Worm (Caenorhabditis elegans) whole organism, L1 larva: Measurements from ENCODE around the gene hil-3.

Experiments
- aha-1 ChIP-seq: fragments of 150-350 bp; optimal IDR thresholded peaks from 2 replicates; lab custom pipeline; 2014; ENCODE audit warnings: missing biosample characterization, missing genetic modification characterization
- jun-1 ChIP-seq: fragments of 150-350 bp; optimal IDR thresholded peaks from 2 replicates; lab custom pipeline; 2014; ENCODE audit warnings: missing biosample characterization, missing genetic modification reagents, missing genetic modification characterization
- lsy-2 ChIP-seq, 2 experiments: fragments of 150-350 bp; optimal IDR thresholded peaks; 2 replicates each; lab custom pipeline; 2014; ENCODE audit warnings: missing biosample characterization in 2 of 2, missing genetic modification characterization in 2 of 2
- mdl-1 ChIP-seq, 2 experiments: fragments of 150-350 bp; optimal IDR thresholded peaks; 2 replicates each; lab custom pipeline; 2014 to 2017; ENCODE audit warnings: missing biosample characterization in 2 of 2, missing genetic modification characterization in 2 of 2, inconsistent platforms in 1 of 2
- nhr-28 ChIP-seq: fragments of 150-350 bp; optimal IDR thresholded peaks from 2 replicates; lab custom pipeline; 2014; ENCODE audit warnings: missing biosample characterization, missing genetic modification characterization
- pag-3 ChIP-seq: sonication (generic microtip); optimal IDR thresholded peaks from 2 replicates; lab custom pipeline; 2017; ENCODE audit warnings: missing genetic modification characterization, mild to moderate bottlenecking, missing compliant biosample characterization, antibody characterized with exemption, borderline replicate concordance; ENCODE audit not compliant: insufficient read depth
- snpc-4 ChIP-seq: fragments of 150-350 bp; optimal IDR thresholded peaks from 2 replicates; lab custom pipeline; 2014; ENCODE audit warnings: missing biosample characterization, missing genetic modification characterization
- ztf-11 ChIP-seq, 2 experiments: sonication (generic microtip); optimal IDR thresholded peaks; 2 replicates each; lab custom pipeline; 2016 to 2017; ENCODE audit warnings: missing genetic modification characterization in 2 of 2, missing biosample characterization in 1 of 2, missing compliant biosample characterization in 1 of 2
- ztf-4 ChIP-seq: fragments of 150-350 bp; optimal IDR thresholded peaks from 2 replicates; lab custom pipeline; 2014; ENCODE audit warnings: missing biosample characterization, missing genetic modification characterization

DNA sequence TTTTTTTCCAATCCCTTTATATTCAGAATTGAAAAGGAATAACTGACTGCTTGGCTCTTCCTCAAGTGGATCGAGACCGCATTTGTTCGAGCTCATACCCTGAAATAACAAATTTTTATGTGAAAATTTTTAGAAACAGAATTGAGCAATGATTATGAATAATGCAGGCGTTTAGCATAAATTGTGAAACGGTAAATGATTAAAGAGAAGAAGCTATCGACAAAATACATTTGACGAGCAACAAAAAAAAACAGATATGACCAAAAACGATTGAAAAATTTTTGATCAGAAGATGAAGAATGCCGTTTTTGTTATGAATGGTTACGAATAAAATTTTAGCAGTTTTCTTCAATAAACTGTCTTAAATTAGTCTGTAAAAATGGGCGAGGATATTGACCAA lies 44.7 kb downstream of the hil-3 start, which contains the start of gene C17H11.6:
- TF ChIP-seq nhr-28 (tag; lab: Kevin White, UChicago) (no peak), lsy-2 (tag; optimal IDR thresholded peaks at IDR 0.05; lab: Kevin White, UChicago) (no peak), snpc-4 (tag; lab: Kevin White, UChicago) (no peak), pag-3 (tag; lab: Kevin White, UChicago) (no peak), ztf-11 (tag; optimal IDR thresholded peaks at IDR 0.05; lab: Kevin White, UChicago) (no peak), jun-1 (tag; lab: Kevin White, UChicago) (no peak), ztf-4 (tag; lab: Kevin White, UChicago) (no peak), aha-1 (tag; lab: Kevin White, UChicago) (no peak), mdl-1 (tag; optimal IDR thresholded peaks at IDR 0.05; lab: Kevin White, UChicago) (no peak)
